Worm (Caenorhabditis elegans) whole organism, L4 larva: ENCODE results near the gene fndc-1.

ENCODE experiments used
- D1046.2 ChIP-seq: fragments of 200-800 bp; sonication (Bioruptor generic); IDR thresholded peaks from 2 replicates; pipeline ENCODE4 v1.3.6; 2022; ENCODE audit warnings: missing genetic modification characterization, missing compliant biosample characterization
- T20F7.1 ChIP-seq: fragments of 200-800 bp; sonication (Bioruptor generic); optimal IDR thresholded peaks from 2 replicates; lab custom pipeline; 2018; ENCODE audit warnings: mild to moderate bottlenecking, missing genetic modification characterization, missing compliant biosample characterization
- T26A8.4 ChIP-seq: fragments of 200-800 bp; sonication (Bioruptor generic); IDR thresholded peaks from 2 replicates; pipeline ENCODE4 v1.3.6; 2022; ENCODE audit warnings: missing genetic modification characterization, missing compliant biosample characterization
- Y105C5A.15 ChIP-seq: fragments of 200-800 bp; sonication (Bioruptor generic); IDR thresholded peaks from 2 replicates; pipeline ENCODE4 v1.3.6; 2022; ENCODE audit warnings: missing genetic modification characterization, missing compliant biosample characterization
- Y5F2A.4 ChIP-seq: fragments of 200-800 bp; sonication (Bioruptor generic); optimal IDR thresholded peaks from 2 replicates; lab custom pipeline; 2018; ENCODE audit warnings: mild to moderate bottlenecking, missing genetic modification characterization, missing compliant biosample characterization
- aha-1 ChIP-seq: fragments of 150-350 bp; peaks from one replicate; lab custom pipeline; 2014; ENCODE audit warnings: missing biosample characterization, missing genetic modification characterization
- ama-1 ChIP-seq: fragments of 150-350 bp; optimal IDR thresholded peaks from 2 replicates; lab custom pipeline; 2014; ENCODE audit warnings: inconsistent platforms, mixed read lengths
- cey-2 ChIP-seq: sonication (generic microtip); optimal IDR thresholded peaks from 3 replicates; lab custom pipeline; 2017; ENCODE audit warnings: missing genetic modification characterization, mild to moderate bottlenecking, missing compliant biosample characterization, antibody characterized with exemption, borderline replicate concordance; ENCODE audit not compliant: insufficient read depth
- ctbp-1 ChIP-seq: fragments of 200-800 bp; sonication (Bioruptor generic); IDR thresholded peaks from 2 replicates; pipeline ENCODE4 v1.3.6; 2022; ENCODE audit warnings: missing genetic modification reagents, missing genetic modification characterization, missing compliant biosample characterization
- daf-16 ChIP-seq, 3 experiments: sonication (generic microtip); optimal IDR thresholded peaks; 2 replicates each; lab custom pipeline; 2016 to 2017; ENCODE audit warnings: missing genetic modification characterization in 3 of 3, missing genetic modification reagents in 3 of 3, mild to moderate bottlenecking in 2 of 3, missing compliant biosample characterization in 2 of 3, missing biosample characterization in 1 of 3, moderate library complexity in 1 of 3
- egl-43 ChIP-seq: fragments of 200-800 bp; sonication (Bioruptor generic); IDR thresholded peaks from 2 replicates; pipeline ENCODE4 v1.3.6; 2022; ENCODE audit warnings: missing genetic modification reagents, missing genetic modification characterization, missing compliant biosample characterization
- jun-1 ChIP-seq: fragments of 150-350 bp; optimal IDR thresholded peaks from 2 replicates; lab custom pipeline; 2014; ENCODE audit warnings: missing biosample characterization, missing genetic modification reagents, missing genetic modification characterization
- lim-7 ChIP-seq: fragments of 200-800 bp; sonication (Bioruptor generic); IDR thresholded peaks from 2 replicates; pipeline ENCODE4 v1.3.6; 2022; ENCODE audit warnings: missing genetic modification characterization, missing compliant biosample characterization
- lin-15B ChIP-seq: fragments of 150-350 bp; sonication (generic microtip); optimal IDR thresholded peaks from 3 replicates; lab custom pipeline; 2014; ENCODE audit warnings: missing biosample characterization, missing genetic modification characterization
- lin-38 ChIP-seq: fragments of 200-800 bp; sonication (Bioruptor generic); IDR thresholded peaks from 2 replicates; pipeline ENCODE4 v1.3.6; 2022; ENCODE audit warnings: missing genetic modification reagents, missing genetic modification characterization, missing compliant biosample characterization
- lin-39 ChIP-seq: fragments of 150-350 bp; optimal IDR thresholded peaks from 2 replicates; lab custom pipeline; 2014; ENCODE audit warnings: missing biosample characterization, missing genetic modification reagents, missing genetic modification characterization
- lir-3 ChIP-seq: sonication (generic microtip); optimal IDR thresholded peaks from 2 replicates; lab custom pipeline; 2016; ENCODE audit warnings: mild to moderate bottlenecking, missing genetic modification characterization, missing compliant biosample characterization
- mep-1 ChIP-seq: fragments of 150-350 bp; sonication (generic microtip); optimal IDR thresholded peaks from 3 replicates; lab custom pipeline; 2014; ENCODE audit warnings: missing biosample characterization, missing genetic modification characterization
- mes-2 ChIP-seq: sonication (generic microtip); optimal IDR thresholded peaks from 2 replicates; lab custom pipeline; 2016; ENCODE audit warnings: missing genotype, mild to moderate bottlenecking, missing genetic modification characterization, missing compliant biosample characterization; ENCODE audit not compliant: poor library complexity, severe bottlenecking
- mxl-2 ChIP-seq: fragments of 200-800 bp; sonication (Bioruptor generic); conservative IDR thresholded peaks from 2 replicates; pipeline ENCODE4 v1.3.6; 2022; ENCODE audit warnings: missing genetic modification reagents, missing genetic modification characterization, missing compliant biosample characterization
- nhr-102 ChIP-seq: sonication (generic microtip); optimal IDR thresholded peaks from 2 replicates; lab custom pipeline; 2016; ENCODE audit warnings: mild to moderate bottlenecking, missing genetic modification characterization, moderate library complexity, missing compliant biosample characterization
- nhr-237 ChIP-seq: sonication (generic microtip); optimal IDR thresholded peaks from 2 replicates; lab custom pipeline; 2017; ENCODE audit warnings: missing biosample characterization, missing genetic modification characterization
- nhr-28 ChIP-seq: fragments of 150-350 bp; optimal IDR thresholded peaks from 2 replicates; lab custom pipeline; 2014; ENCODE audit warnings: missing biosample characterization, missing genetic modification characterization
- nhr-42 ChIP-seq: fragments of 200-800 bp; sonication (Bioruptor generic); IDR thresholded peaks from 2 replicates; pipeline ENCODE4 v1.3.6; 2022; ENCODE audit warnings: missing genetic modification characterization, missing compliant biosample characterization
- pqm-1 ChIP-seq: sonication (generic microtip); optimal IDR thresholded peaks from 2 replicates; lab custom pipeline; 2017; ENCODE audit warnings: missing biosample characterization, missing genetic modification characterization
- saeg-2 ChIP-seq: fragments of 200-800 bp; sonication (Bioruptor generic); IDR thresholded peaks from 2 replicates; pipeline ENCODE4 v1.3.6; 2022; ENCODE audit warnings: missing genetic modification reagents, missing genetic modification characterization, missing compliant biosample characterization
- snpc-4 ChIP-seq: fragments of 150-350 bp; optimal IDR thresholded peaks from 2 replicates; lab custom pipeline; 2014; ENCODE audit warnings: missing biosample characterization, missing genetic modification characterization
- tag-97 ChIP-seq: fragments of 200-800 bp; sonication (Bioruptor generic); IDR thresholded peaks from 2 replicates; pipeline ENCODE4 v1.3.6; 2022; ENCODE audit warnings: missing genetic modification characterization, missing compliant biosample characterization
- unc-62 ChIP-seq, 3 experiments: fragments of 150-350 bp in 1 of 3; sonication (generic microtip); optimal IDR thresholded peaks in 2 of 3; peaks in 1 of 3; 1 replicate in 1 of 3; 2 replicates in 2 of 3; lab custom pipeline; 2014 to 2017; ENCODE audit warnings: missing biosample characterization in 3 of 3, missing genetic modification characterization in 3 of 3, missing genetic modification reagents in 3 of 3, missing genotype in 1 of 3
- zag-1 ChIP-seq: fragments of 150-350 bp; optimal IDR thresholded peaks from 2 replicates; lab custom pipeline; 2014; ENCODE audit warnings: missing biosample characterization, missing genetic modification characterization
- zip-2 ChIP-seq: fragments of 150-350 bp; optimal IDR thresholded peaks from 2 replicates; lab custom pipeline; 2014; ENCODE audit warnings: missing biosample characterization, missing genetic modification characterization

Gene fndc-1

DNA sequence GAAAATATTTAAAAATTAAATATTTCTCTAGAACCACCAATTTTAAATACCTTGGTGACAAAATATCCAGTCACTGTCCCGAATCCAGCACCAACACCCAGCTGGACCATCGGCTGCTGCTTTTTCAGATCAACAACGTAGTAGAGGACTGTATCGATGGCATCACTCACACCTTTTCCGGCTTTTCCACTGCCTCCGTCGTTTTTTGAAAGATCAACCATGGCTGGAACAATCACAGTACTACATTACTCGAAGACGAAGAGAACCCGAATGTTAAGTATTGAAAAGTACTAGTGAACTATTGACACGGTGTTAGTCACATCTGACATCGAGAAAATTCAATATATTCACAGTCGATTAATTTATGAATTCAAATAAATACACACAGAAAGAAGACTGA lies at the start of gene fndc-1:
Gene fndc-1 (minus strand): TSS at position 227 of the 400 bp plus-strand sequence.
- TF ChIP-seq lir-3 (tag; lab: Kevin White, UChicago) (no peak), lin-15B (tag; lab: Kevin White, UChicago) (no peak), mxl-2 (0 out of 2 replicates have a peak, but pooled peaks have one; percentile 29), ama-1 (lab: Kevin White, UChicago) (peak; percentile 76), saeg-2 (no peak), T26A8.4 (GFP tag; lab: Robert Waterston, UW) (no peak), egl-43 (GFP tag; lab: Robert Waterston, UW) (0 out of 2 replicates have a peak, but pooled peaks have one; percentile 43), ctbp-1 (no peak), lin-38 (peak; percentile 58), nhr-42 (GFP tag; lab: Robert Waterston, UW) (no peak), mes-2 (no peak), T20F7.1 (GFP tag; lab: Kevin White, UChicago) (no peak), nhr-102 (tag; lab: Kevin White, UChicago) (no peak)

- TF ChIP-seq nhr-102 (tag; lab: Kevin White, UChicago), result no peak
- peak in 1 of 2 experiments; percentile 82 for TF ChIP-seq unc-62 (GFP tag; optimal IDR thresholded peaks at IDR 0.05 in 1 of 2; lab: Kevin White, UChicago)
- no peak for TF ChIP-seq unc-62 (tag; optimal IDR thresholded peaks at IDR 0.05; lab: Kevin White, UChicago)
Measured at ce11 chrII:11286445-11286844, 49.3 kb upstream of the fndc-1 start.

- TF ChIP-seq zag-1 (no peak), pqm-1 (tag; lab: Kevin White, UChicago) (peak; percentile 75), aha-1 (tag; lab: Kevin White, UChicago) (peak; percentile 4), Y5F2A.4 (no peak), unc-62 (GFP tag; optimal IDR thresholded peaks at IDR 0.05 in 1 of 2; lab: Kevin White, UChicago) (peak in 1 of 2 experiments; percentile 21), unc-62 (tag; optimal IDR thresholded peaks at IDR 0.05; lab: Kevin White, UChicago) (no peak), daf-16 (GFP tag; optimal IDR thresholded peaks at IDR 0.05; lab: Kevin White, UChicago) (no peak), daf-16 (tag; optimal IDR thresholded peaks at IDR 0.05; lab: Kevin White, UChicago) (peak; percentile 10), nhr-28 (tag; lab: Kevin White, UChicago) (peak; percentile 57)
Measured at ce11 chrII:11285282-11285933, 48.3 kb upstream of the fndc-1 start.

DNA sequence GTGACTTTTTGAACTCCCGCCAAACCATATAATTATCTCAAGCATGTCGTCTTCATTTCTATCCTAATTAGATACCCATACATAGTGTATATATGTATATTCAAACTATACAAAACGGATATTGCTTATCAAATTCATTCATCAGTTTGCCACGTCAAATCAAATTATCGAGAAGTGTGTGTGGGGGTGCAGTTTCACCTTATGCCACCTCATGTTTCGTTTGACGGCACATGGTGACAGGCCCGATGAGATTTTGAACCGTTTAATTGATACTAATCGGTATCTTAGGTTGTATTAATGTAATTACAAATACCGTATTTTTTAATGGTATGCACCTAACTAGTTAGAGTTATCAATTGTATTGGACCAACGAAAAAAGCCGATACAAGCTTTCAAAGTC lies 47.6 kb upstream of the fndc-1 start:
- TF ChIP-seq lim-7 (GFP tag; lab: Robert Waterston, UW) (no peak), lin-39 (tag; lab: Kevin White, UChicago) (no peak), D1046.2 (GFP tag; lab: Robert Waterston, UW) (no peak), nhr-102 (tag; lab: Kevin White, UChicago) (no peak)

DNA sequence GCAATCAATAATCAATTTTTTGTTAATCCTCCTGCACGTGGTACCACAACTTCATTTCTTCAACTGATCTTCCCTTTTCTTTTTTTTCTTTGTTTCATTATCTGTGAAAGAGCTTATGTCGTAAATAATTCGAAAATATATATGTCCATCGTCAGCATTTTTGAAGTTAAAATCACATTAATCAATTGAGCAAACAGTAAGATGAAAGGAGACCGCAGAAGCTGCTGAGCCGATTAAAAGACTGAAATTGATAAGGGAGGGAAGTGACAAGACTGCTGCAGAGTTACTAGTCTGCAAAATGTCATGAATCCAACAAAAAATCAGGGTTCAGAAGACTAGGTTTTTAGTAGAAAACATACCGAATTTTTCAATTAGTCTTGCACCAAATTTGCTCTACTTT lies 46.7 kb upstream of the fndc-1 start:
- TF ChIP-seq daf-16 (GFP tag; optimal IDR thresholded peaks at IDR 0.05; lab: Kevin White, UChicago) (no peak), daf-16 (tag; optimal IDR thresholded peaks at IDR 0.05; lab: Kevin White, UChicago) (peak; percentile 29), pqm-1 (tag; lab: Kevin White, UChicago) (peak; percentile 71), nhr-28 (tag; lab: Kevin White, UChicago) (peak; percentile 6), jun-1 (tag; lab: Kevin White, UChicago) (no peak)

DNA sequence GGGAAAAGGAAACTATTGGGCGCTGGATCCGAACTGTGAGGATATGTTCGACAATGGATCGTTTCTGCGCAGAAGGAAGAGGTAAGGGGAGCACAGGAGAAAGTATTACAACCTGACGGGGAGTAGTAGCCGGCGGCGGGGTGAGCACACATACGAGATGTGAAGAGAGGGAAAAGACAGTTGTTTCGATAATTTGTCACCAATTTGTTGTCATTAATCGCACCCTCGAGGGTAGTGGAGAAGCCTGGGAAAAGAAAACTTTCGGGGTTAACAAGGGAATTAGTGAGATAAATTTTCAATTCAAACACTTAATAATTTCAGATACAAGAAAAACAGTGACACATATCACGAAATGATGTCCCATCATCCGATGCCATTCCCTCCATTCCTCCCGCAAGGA lies 45.9 kb upstream of the fndc-1 start:
- TF ChIP-seq Y105C5A.15 (GFP tag; lab: Robert Waterston, UW) (no peak), zip-2 (tag; lab: Kevin White, UChicago) (no peak), nhr-237 (no peak)

DNA sequence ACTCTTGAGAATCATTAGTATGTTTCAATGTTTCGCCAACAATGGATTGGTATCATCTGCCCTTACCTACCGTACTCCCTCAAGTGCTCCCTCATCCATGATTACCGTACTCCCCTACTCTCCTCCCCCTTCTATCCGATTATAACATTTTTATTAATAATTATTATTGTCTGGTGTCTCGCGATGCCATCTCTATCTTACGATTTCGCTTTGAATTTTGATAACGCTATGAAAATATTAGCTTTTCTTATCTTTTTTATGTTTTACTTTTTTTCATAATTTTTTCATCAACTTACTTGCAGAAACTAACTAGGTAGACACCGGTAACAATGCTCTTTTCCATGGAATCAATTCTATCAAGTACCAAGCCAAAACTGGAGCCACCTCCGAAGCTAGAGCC lies 44.5 kb upstream of the fndc-1 start, which contains the start of gene unc-130:
Gene unc-130 (plus strand): TSS at position 301 of the 400 bp plus-strand sequence.
- TF ChIP-seq cey-2 (tag; lab: Kevin White, UChicago) (no peak), lin-39 (tag; lab: Kevin White, UChicago) (no peak), tag-97 (GFP tag; lab: Robert Waterston, UW) (no peak), snpc-4 (no peak), mep-1 (no peak)
